Fruit fly (Drosophila melanogaster) whole organism, wandering third instar larva: Measurements from ENCODE around the gene GstO2.

Experiments used
- Abd-B ChIP-seq: fragments of >200 bp; optimal IDR thresholded peaks from 2 replicates; lab custom pipeline; 2017; ENCODE audit warnings: missing biosample characterization, missing genetic modification characterization
- CG32264 ChIP-seq: fragments of 200-800 bp; sonication (Bioruptor generic); optimal IDR thresholded peaks from 2 replicates; lab custom pipeline; 2016; ENCODE audit warnings: missing biosample characterization, missing genetic modification characterization
- CG9705 ChIP-seq: fragments of 200-800 bp; sonication (Bioruptor generic); optimal IDR thresholded peaks from 2 replicates; lab custom pipeline; 2018; ENCODE audit warnings: missing biosample characterization, mild to moderate bottlenecking, missing genetic modification characterization
- CrebA ChIP-seq: fragments of 200-800 bp; sonication (Bioruptor generic); optimal IDR thresholded peaks from 2 replicates; lab custom pipeline; 2016; ENCODE audit warnings: missing biosample characterization, mild to moderate bottlenecking, missing genetic modification characterization, borderline replicate concordance
- Dfd ChIP-seq: fragments of >200 bp; optimal IDR thresholded peaks from 2 replicates; lab custom pipeline; 2017; ENCODE audit warnings: missing biosample characterization, missing genetic modification characterization
- Dif ChIP-seq: fragments of 200-275, 200-300 bp; sonication (Bioruptor generic); optimal IDR thresholded peaks from 2 replicates; lab custom pipeline; 2018; ENCODE audit warnings: missing biosample characterization, missing genetic modification characterization; ENCODE audit not compliant: partially characterized antibody
- GATAd ChIP-seq: sonication (Bioruptor generic); optimal IDR thresholded peaks from 2 replicates; lab custom pipeline; 2016; ENCODE audit warnings: missing biosample characterization, missing genetic modification characterization
- HLH106 ChIP-seq: fragments of 200-800 bp; optimal IDR thresholded peaks from 3 replicates; lab custom pipeline; 2019; ENCODE audit warnings: missing biosample characterization, mild to moderate bottlenecking, missing genetic modification characterization, moderate library complexity
- Hnf4 ChIP-seq: fragments of 200-800 bp; sonication (Bioruptor generic); optimal IDR thresholded peaks from 2 replicates; lab custom pipeline; 2016; ENCODE audit warnings: missing biosample characterization, mild to moderate bottlenecking, missing genetic modification characterization
- Hr78 ChIP-seq: fragments of >200 bp; optimal IDR thresholded peaks from 2 replicates; lab custom pipeline; 2017; ENCODE audit warnings: missing biosample characterization, missing genetic modification characterization
- Hr83 ChIP-seq: fragments of 200-300 bp; sonication (Bioruptor generic); optimal IDR thresholded peaks from 2 replicates; lab custom pipeline; 2016; ENCODE audit warnings: missing biosample characterization, mild to moderate bottlenecking, missing genetic modification characterization, moderate library complexity; ENCODE audit not compliant: poor library complexity, severe bottlenecking
- Jra ChIP-seq: sonication (Bioruptor generic); optimal IDR thresholded peaks from 2 replicates; lab custom pipeline; 2016; ENCODE audit warnings: missing biosample characterization, missing genetic modification characterization
- Mio ChIP-seq: sonication (Bioruptor generic); optimal IDR thresholded peaks from 2 replicates; lab custom pipeline; 2016; ENCODE audit warnings: missing biosample characterization, missing genetic modification characterization
- Myc ChIP-seq: fragments of >200 bp; optimal IDR thresholded peaks from 2 replicates; lab custom pipeline; 2017
- N ChIP-seq: fragments of >200 bp; optimal IDR thresholded peaks from 2 replicates; lab custom pipeline; 2018; ENCODE audit warnings: missing biosample characterization, missing external identifiers, missing genetic modification characterization
- OdsH ChIP-seq: fragments of 200-800 bp; sonication (Bioruptor generic); optimal IDR thresholded peaks from 2 replicates; lab custom pipeline; 2016; ENCODE audit warnings: missing biosample characterization, mild to moderate bottlenecking, missing genetic modification characterization
- Rel ChIP-seq, 2 experiments: fragments of 200-800 bp; sonication (Bioruptor generic) in 1 of 2; optimal IDR thresholded peaks; 2 replicates in 1 of 2; 3 replicates in 1 of 2; lab custom pipeline; 2016 to 2019; ENCODE audit warnings: mild to moderate bottlenecking in 2 of 2, missing biosample characterization in 2 of 2, missing genetic modification characterization in 2 of 2, moderate library complexity in 1 of 2
- Sp1 ChIP-seq: fragments of 200-800 bp; sonication (Bioruptor generic); optimal IDR thresholded peaks from 3 replicates; lab custom pipeline; 2019; ENCODE audit warnings: missing biosample characterization, mild to moderate bottlenecking, missing genetic modification characterization, moderate library complexity
- Vsx2 ChIP-seq: fragments of 200-300, 225-300 bp; sonication (Bioruptor generic); optimal IDR thresholded peaks from 2 replicates; lab custom pipeline; 2018; ENCODE audit warnings: missing biosample characterization, missing genetic modification characterization; ENCODE audit not compliant: partially characterized antibody
- br ChIP-seq: fragments of 200-800 bp; sonication (Bioruptor generic); optimal IDR thresholded peaks from 2 replicates; lab custom pipeline; 2016; ENCODE audit warnings: missing biosample characterization, missing genetic modification characterization
- brk ChIP-seq: fragments of 200-800 bp; sonication (Bioruptor generic); optimal IDR thresholded peaks from 2 replicates; lab custom pipeline; 2016; ENCODE audit warnings: missing biosample characterization, mild to moderate bottlenecking, missing genetic modification characterization
- dl ChIP-seq, 2 experiments: fragments of 175-275, 200-275 bp in 1 of 2; fragments of 200-275 bp in 1 of 2; sonication (Bioruptor generic); optimal IDR thresholded peaks; lab custom pipeline; 2018; ENCODE audit warnings: mild to moderate bottlenecking in 2 of 2, missing biosample characterization in 2 of 2, missing genetic modification characterization in 2 of 2, moderate library complexity in 2 of 2; ENCODE audit not compliant: partially characterized antibody in 2 of 2, insufficient read depth in 1 of 2
- dmrt93B ChIP-seq: fragments of 200-800 bp; sonication (Bioruptor generic); optimal IDR thresholded peaks from 2 replicates; lab custom pipeline; 2018; ENCODE audit warnings: missing biosample characterization, mild to moderate bottlenecking, missing genetic modification characterization
- dsf ChIP-seq: sonication (Bioruptor generic); optimal IDR thresholded peaks from 2 replicates; lab custom pipeline; 2016; ENCODE audit warnings: missing biosample characterization, missing genetic modification characterization, borderline replicate concordance
- ey ChIP-seq: fragments of 200-800 bp; sonication (Bioruptor generic); optimal IDR thresholded peaks from 2 replicates; lab custom pipeline; 2016; ENCODE audit warnings: missing biosample characterization, missing genetic modification characterization
- foxo ChIP-seq, 2 experiments: fragments of 200-800 bp; sonication (Bioruptor generic); optimal IDR thresholded peaks; 2 replicates in 1 of 2; 3 replicates in 1 of 2; lab custom pipeline; 2016 to 2017; ENCODE audit warnings: missing biosample characterization in 2 of 2, missing genetic modification characterization in 2 of 2
- fru ChIP-seq: fragments of 200-800 bp; sonication (Bioruptor generic); optimal IDR thresholded peaks from 3 replicates; lab custom pipeline; 2016; ENCODE audit warnings: missing biosample characterization, mild to moderate bottlenecking, missing genetic modification characterization
- h ChIP-seq: fragments of 200-800 bp; sonication (Bioruptor generic); optimal IDR thresholded peaks from 3 replicates; lab custom pipeline; 2016; ENCODE audit warnings: missing biosample characterization, mild to moderate bottlenecking, missing genetic modification characterization
- jim ChIP-seq: fragments of 175-275, 200-325 bp; sonication (Bioruptor generic); optimal IDR thresholded peaks from 2 replicates; lab custom pipeline; 2016; ENCODE audit warnings: missing biosample characterization, mild to moderate bottlenecking, missing genetic modification characterization
- lola ChIP-seq: fragments of >200 bp; optimal IDR thresholded peaks from 2 replicates; lab custom pipeline; 2017; ENCODE audit warnings: missing biosample characterization, missing genetic modification characterization
- pan ChIP-seq: fragments of >200 bp; optimal IDR thresholded peaks from 2 replicates; lab custom pipeline; 2017
- psq ChIP-seq: fragments of 200-800 bp; sonication (Bioruptor generic); optimal IDR thresholded peaks from 3 replicates; lab custom pipeline; 2017; ENCODE audit warnings: missing biosample characterization, mild to moderate bottlenecking, missing genetic modification characterization, moderate library complexity
- rgr ChIP-seq: fragments of 200-800 bp; sonication (Bioruptor generic); optimal IDR thresholded peaks from 3 replicates; lab custom pipeline; 2016; ENCODE audit warnings: missing biosample characterization, mild to moderate bottlenecking, missing genetic modification characterization
- sage ChIP-seq: fragments of 200-800 bp; sonication (Bioruptor generic); optimal IDR thresholded peaks from 2 replicates; lab custom pipeline; 2016; ENCODE audit warnings: missing biosample characterization, mild to moderate bottlenecking, missing genetic modification characterization
- sv ChIP-seq: fragments of 200-800 bp; sonication (Bioruptor generic); optimal IDR thresholded peaks from 3 replicates; lab custom pipeline; 2016; ENCODE audit warnings: missing biosample characterization, missing genetic modification characterization
- tai ChIP-seq: sonication (Bioruptor generic); optimal IDR thresholded peaks from 2 replicates; lab custom pipeline; 2016; ENCODE audit warnings: missing biosample characterization, missing genetic modification characterization
- usp ChIP-seq: fragments of >200 bp; optimal IDR thresholded peaks from 2 replicates; lab custom pipeline; 2017; ENCODE audit warnings: missing biosample characterization, missing genetic modification characterization
- woc ChIP-seq: sonication (Bioruptor generic); optimal IDR thresholded peaks from 2 replicates; lab custom pipeline; 2016; ENCODE audit warnings: missing biosample characterization, mild to moderate bottlenecking, missing genetic modification characterization

Gene GstO2

DNA sequence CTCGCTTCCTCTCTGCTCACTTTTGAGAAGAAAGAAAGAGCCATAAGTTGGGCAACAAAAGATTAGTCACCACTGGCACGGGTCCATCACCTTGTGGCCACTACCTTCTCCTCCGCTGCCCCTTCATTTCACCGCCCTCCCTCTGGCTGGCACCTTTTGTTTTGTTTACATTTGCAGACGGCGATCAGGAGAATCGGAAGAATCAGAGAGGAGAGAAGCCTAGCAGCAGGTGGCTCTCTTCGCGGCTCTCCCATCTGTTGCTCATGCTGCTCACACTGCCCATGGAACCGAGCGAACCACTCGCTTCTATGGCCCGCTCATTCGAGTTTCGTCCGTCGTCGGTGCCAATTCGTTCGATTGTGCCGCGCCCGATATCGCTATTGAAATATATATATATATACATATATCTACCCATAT is 23.1 kb upstream of the GstO2 start:
- TF ChIP-seq dmrt93B (GFP tag; lab: Kevin White, UChicago) (no peak), sv (GFP tag; lab: Kevin White, UChicago) (no peak), rgr (GFP tag; lab: Kevin White, UChicago) (peak; percentile 49), Jra (GFP tag; lab: Kevin White, UChicago) (peak; percentile 79), Myc (no peak), OdsH (GFP tag; lab: Kevin White, UChicago) (no peak), usp (no peak), br (GFP tag; lab: Kevin White, UChicago) (peak; percentile 57), pan (lab: Kevin White, UChicago) (no peak), CG32264 (peak; percentile 41), foxo (GFP tag; optimal IDR thresholded peaks at IDR 0.05; lab: Kevin White, UChicago) (peak in 1 of 2 experiments; percentile 25), h (GFP tag; lab: Kevin White, UChicago) (peak; percentile 71), brk (GFP tag; lab: Kevin White, UChicago) (no peak), GATAd (GFP tag; lab: Kevin White, UChicago) (no peak), HLH106 (tag; lab: Kevin White, UChicago) (no peak), Dfd (GFP tag; lab: Kevin White, UChicago) (no peak), dsf (GFP tag; lab: Kevin White, UChicago) (no peak), dl (GFP tag; optimal IDR thresholded peaks at IDR 0.05; lab: Kevin White, UChicago; ENCODE audit: insufficient read depth in 1 of 2, partially characterized antibody in 2 of 2) (peak; percentile 98 to 99), Hr83 (GFP tag; lab: Kevin White, UChicago) (peak; percentile 66), ey (GFP tag; lab: Kevin White, UChicago) (no peak), Dif (GFP tag; lab: Kevin White, UChicago) (peak; percentile 99), lola (GFP tag; lab: Kevin White, UChicago) (no peak), Hr78 (GFP tag; lab: Kevin White, UChicago) (no peak), Rel (GFP tag; optimal IDR thresholded peaks at IDR 0.05; lab: Kevin White, UChicago) (peak; percentile 62), Rel (tag; optimal IDR thresholded peaks at IDR 0.05; lab: Kevin White, UChicago) (peak; percentile 28), sage (GFP tag; lab: Kevin White, UChicago) (peak; percentile 41), Mio (no peak), woc (GFP tag; lab: Kevin White, UChicago) (no peak), CrebA (GFP tag; lab: Kevin White, UChicago) (peak; percentile 48), Hnf4 (GFP tag; lab: Kevin White, UChicago) (no peak), psq (GFP tag; lab: Kevin White, UChicago) (peak; percentile 81), Vsx2 (GFP tag; lab: Kevin White, UChicago) (peak; percentile 91), Abd-B (no peak), jim (GFP tag; lab: Kevin White, UChicago) (peak; percentile 47), fru (GFP tag; lab: Kevin White, UChicago) (peak; percentile 47), tai (peak; percentile 4), CG9705 (GFP tag; lab: Kevin White, UChicago) (no peak), Sp1 (peak; percentile 48), N (GFP tag; lab: Kevin White, UChicago) (no peak)

DNA sequence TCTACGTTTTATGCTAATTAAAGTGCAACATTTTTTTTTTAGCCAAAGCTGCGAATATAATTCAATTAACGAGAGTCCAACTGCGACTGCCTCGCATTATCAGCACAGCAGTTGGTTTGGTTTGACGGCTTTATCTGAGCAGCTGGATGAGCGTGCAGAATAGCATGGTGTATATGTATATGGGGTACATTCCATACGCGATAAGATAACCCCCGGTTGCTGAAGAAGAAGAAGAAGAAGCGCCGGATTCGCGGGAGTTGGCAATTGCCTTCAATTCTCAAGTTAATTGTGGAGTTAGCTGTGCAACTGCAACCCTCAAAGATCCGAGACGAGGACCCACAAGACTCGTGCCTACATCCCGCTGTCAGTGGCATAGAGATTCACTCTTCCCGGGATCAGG is 22.2 kb upstream of the GstO2 start:
- TF ChIP-seq Rel (GFP tag; optimal IDR thresholded peaks at IDR 0.05; lab: Kevin White, UChicago) (no peak), Rel (tag; optimal IDR thresholded peaks at IDR 0.05; lab: Kevin White, UChicago) (peak; percentile 45), lola (GFP tag; lab: Kevin White, UChicago) (no peak), sage (GFP tag; lab: Kevin White, UChicago) (no peak), h (GFP tag; lab: Kevin White, UChicago) (peak; percentile 3)

DNA sequence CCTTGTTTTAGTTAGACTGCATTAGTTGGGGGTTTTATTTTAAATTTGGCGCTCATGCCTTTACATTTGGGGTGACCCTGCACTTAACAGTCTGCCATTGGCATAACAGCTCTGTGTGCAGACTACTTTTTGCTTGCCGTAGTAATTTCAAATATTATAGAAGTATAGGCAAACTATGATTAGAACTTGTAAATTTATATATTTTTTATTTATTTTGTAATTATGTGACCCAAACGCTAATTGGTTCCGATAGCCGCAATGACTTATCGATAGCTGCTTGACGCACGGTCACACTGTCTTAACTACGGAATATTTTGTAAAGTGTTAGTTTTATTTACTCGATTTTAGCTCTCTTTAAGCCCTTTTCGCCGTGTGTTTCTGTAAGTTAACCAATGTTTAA is 21.4 kb upstream of the GstO2 start, which contains the start of gene rhea:
rhea (plus strand) TSS at position 292 of the 400 bp plus-strand sequence.
- TF ChIP-seq rgr (GFP tag; lab: Kevin White, UChicago): peak; percentile 25
- TF ChIP-seq foxo (GFP tag; optimal IDR thresholded peaks at IDR 0.05; lab: Kevin White, UChicago): no peak
- no peak for TF ChIP-seq Abd-B
- TF ChIP-seq lola (GFP tag; lab: Kevin White, UChicago): no peak
- TF ChIP-seq CG9705 (GFP tag; lab: Kevin White, UChicago): no peak
- TF ChIP-seq jim (GFP tag; lab: Kevin White, UChicago): no peak
- TF ChIP-seq Vsx2 (GFP tag; lab: Kevin White, UChicago): no peak
- no peak for TF ChIP-seq Jra (GFP tag; lab: Kevin White, UChicago)
- no peak for TF ChIP-seq usp
- TF ChIP-seq sv (GFP tag; lab: Kevin White, UChicago): no peak
- TF ChIP-seq Hnf4 (GFP tag; lab: Kevin White, UChicago): no peak
- TF ChIP-seq psq (GFP tag; lab: Kevin White, UChicago): peak; percentile 19
- TF ChIP-seq fru (GFP tag; lab: Kevin White, UChicago): no peak
- TF ChIP-seq dmrt93B (GFP tag; lab: Kevin White, UChicago): no peak
- no peak for TF ChIP-seq CrebA (GFP tag; lab: Kevin White, UChicago)
- TF ChIP-seq N (GFP tag; lab: Kevin White, UChicago): no peak
- peak; percentile 14 for TF ChIP-seq dsf (GFP tag; lab: Kevin White, UChicago)
- no peak for TF ChIP-seq tai
- no peak for TF ChIP-seq Mio
- TF ChIP-seq Dif (GFP tag; lab: Kevin White, UChicago): no peak
- TF ChIP-seq br (GFP tag; lab: Kevin White, UChicago): no peak
- peak; percentile 27 for TF ChIP-seq h (GFP tag; lab: Kevin White, UChicago)
- TF ChIP-seq woc (GFP tag; lab: Kevin White, UChicago): no peak
- peak; percentile 14 for TF ChIP-seq HLH106 (tag; lab: Kevin White, UChicago)
- no peak for TF ChIP-seq ey (GFP tag; lab: Kevin White, UChicago)
- no peak for TF ChIP-seq GATAd (GFP tag; lab: Kevin White, UChicago)
- TF ChIP-seq Myc: no peak
- TF ChIP-seq Dfd (GFP tag; lab: Kevin White, UChicago): no peak
- TF ChIP-seq Hr83 (GFP tag; lab: Kevin White, UChicago): peak; percentile 14
- no peak for TF ChIP-seq pan (lab: Kevin White, UChicago)
- TF ChIP-seq Rel (GFP tag; optimal IDR thresholded peaks at IDR 0.05; lab: Kevin White, UChicago): no peak
- TF ChIP-seq Rel (tag; optimal IDR thresholded peaks at IDR 0.05; lab: Kevin White, UChicago): peak; percentile 12
- no peak for TF ChIP-seq sage (GFP tag; lab: Kevin White, UChicago)
- no peak for TF ChIP-seq Sp1
- TF ChIP-seq CG32264: no peak
- TF ChIP-seq dl (GFP tag; optimal IDR thresholded peaks at IDR 0.05; lab: Kevin White, UChicago; ENCODE audit: insufficient read depth in 1 of 2, partially characterized antibody in 2 of 2): no peak
